Worm (Caenorhabditis elegans): ENCODE data around the gene T07G12.3.

T07G12.3 gene

DNA sequence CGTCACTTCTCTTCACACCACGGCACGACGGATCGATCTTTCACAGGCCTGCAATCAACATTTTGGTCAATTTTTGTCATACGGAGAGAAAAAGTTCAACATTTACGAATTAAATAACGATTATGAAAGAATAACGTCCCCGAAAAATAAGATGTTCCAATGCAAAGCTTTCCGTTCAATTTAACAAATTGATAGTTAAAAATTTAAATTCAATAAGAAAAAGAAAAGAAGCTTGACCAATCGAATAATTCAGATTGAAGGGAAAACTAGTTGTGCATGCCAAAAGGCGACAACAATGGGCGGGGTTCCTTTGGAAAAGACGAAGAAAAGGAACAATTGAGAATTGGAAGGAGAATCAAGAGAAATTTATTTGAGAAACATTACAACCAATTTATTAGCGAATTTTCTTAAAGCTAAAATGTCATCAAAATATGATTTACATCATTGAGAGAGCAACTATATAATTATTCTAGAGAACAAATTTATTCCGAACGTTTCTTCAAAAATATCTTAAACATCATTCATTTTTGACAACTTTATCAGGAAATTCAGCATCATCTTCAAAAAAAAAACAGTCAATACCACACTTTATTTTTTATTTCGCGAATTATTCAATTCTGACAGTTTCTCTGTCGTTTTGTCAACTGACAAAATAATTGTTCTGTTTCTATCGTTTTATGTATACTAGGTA, 32.0 kb upstream of the T07G12.3 start, which contains the start of gene tax-6:
TSS of gene tax-6 (minus strand) at position 51 of the 691 bp plus-strand sequence.
- TF ChIP-seq cebp-2 (GFP tag; IDR thresholded peaks at IDR 0.05) = no peak
- no peak for TF ChIP-seq akir-1 (GFP tag; optimal IDR thresholded peaks at IDR 0.05)
- TF ChIP-seq dox-1 (GFP tag; IDR thresholded peaks at IDR 0.05) = no peak
- TF ChIP-seq hsf-1 (GFP tag; IDR thresholded peaks at IDR 0.05) = no peak
- TF ChIP-seq gei-17 (GFP tag; optimal IDR thresholded peaks at IDR 0.05) = no peak
- no peak for TF ChIP-seq ccch-3 (GFP tag; optimal IDR thresholded peaks at IDR 0.05)
- no peak for TF ChIP-seq ZK185.1 (tag; optimal IDR thresholded peaks at IDR 0.05; ENCODE audit: poor library complexity, severe bottlenecking)
- no peak for TF ChIP-seq F23B12.7 (tag; optimal IDR thresholded peaks at IDR 0.05; ENCODE audit: insufficient read depth)
- TF ChIP-seq Y56A3A.18 (GFP tag; IDR thresholded peaks at IDR 0.05) = no peak
- TF ChIP-seq aptf-3 (GFP tag; IDR thresholded peaks at IDR 0.05) = no peak
- no peak for TF ChIP-seq F39B2.1 (GFP tag; IDR thresholded peaks at IDR 0.05)
- no peak for TF ChIP-seq hlh-26 (GFP tag; conservative IDR thresholded peaks at IDR 0.05)
- no peak for TF ChIP-seq F33H1.4 (GFP tag; IDR thresholded peaks at IDR 0.05)
- no peak for TF ChIP-seq attf-3 (GFP tag; conservative IDR thresholded peaks at IDR 0.05)

DNA sequence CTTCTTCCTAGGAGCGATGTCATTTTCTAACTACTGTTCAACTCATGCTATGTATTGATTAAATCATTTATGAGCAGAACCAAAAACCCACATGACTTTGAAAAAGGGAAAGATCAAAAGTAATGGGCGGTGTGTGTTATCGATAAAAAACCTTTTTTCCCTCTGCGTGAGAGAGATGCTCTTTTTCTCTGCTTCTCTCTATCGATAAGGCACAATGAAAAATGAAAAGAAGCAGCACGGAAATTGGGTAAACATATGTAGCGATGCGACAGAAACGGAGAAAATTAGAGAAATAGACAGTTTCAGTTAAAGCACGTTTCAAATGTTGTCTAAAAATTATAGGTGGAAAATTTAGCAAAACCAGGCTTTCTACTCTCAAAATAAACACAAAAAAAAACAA, 31.4 kb upstream of the T07G12.3 start:
- TF ChIP-seq pha-4 (tag; optimal IDR thresholded peaks at IDR 0.05) (peak; percentile 63), snpc-4 (GFP tag; optimal IDR thresholded peaks at IDR 0.05) (no peak), snpc-4 (tag; optimal IDR thresholded peaks at IDR 0.05) (no peak), gei-17 (GFP tag; optimal IDR thresholded peaks at IDR 0.05) (no peak), ceh-27 (GFP tag; optimal IDR thresholded peaks at IDR 0.05) (no peak), ztf-22 (GFP tag; optimal IDR thresholded peaks at IDR 0.05) (peak; percentile 34), F23B12.7 (tag; optimal IDR thresholded peaks at IDR 0.05; ENCODE audit: insufficient read depth) (no peak), sptf-2 (GFP tag; optimal IDR thresholded peaks at IDR 0.05) (no peak), mel-28 (tag; optimal IDR thresholded peaks at IDR 0.05; ENCODE audit: borderline replicate concordance) (no peak), rpc-1 (optimal IDR thresholded peaks at IDR 0.05) (no peak), rpc-1 (tag; optimal IDR thresholded peaks at IDR 0.05) (no peak), Y53G8AR.9 (GFP tag; conservative IDR thresholded peaks at IDR 0.05) (no peak), tbp1 (GFP tag; optimal IDR thresholded peaks at IDR 0.05) (peak; percentile 39), ztf-18 (tag; optimal IDR thresholded peaks at IDR 0.05) (no peak), F37B4.10 (GFP tag; IDR thresholded peaks at IDR 0.05) (no peak), nhr-120 (GFP tag; IDR thresholded peaks at IDR 0.05) (no peak), B0035.1 (tag; optimal IDR thresholded peaks at IDR 0.05) (no peak), hmg-1.2 (GFP tag; IDR thresholded peaks at IDR 0.05) (peak; percentile 43; the same call in 1 of the 2 replicates), ceh-40 (GFP tag; IDR thresholded peaks at IDR 0.05) (no peak), unc-130 (GFP tag; optimal IDR thresholded peaks at IDR 0.05) (no peak), atf-7 (tag; optimal IDR thresholded peaks at IDR 0.05) (peak; percentile 15), somi-1 (GFP tag; optimal IDR thresholded peaks at IDR 0.05) (no peak), ccch-3 (GFP tag; optimal IDR thresholded peaks at IDR 0.05) (no peak), B0019.2 (GFP tag; conservative IDR thresholded peaks at IDR 0.05) (no peak), hsf-1 (GFP tag; IDR thresholded peaks at IDR 0.05) (no peak), C17E4.6 (GFP tag; IDR thresholded peaks at IDR 0.05) (no peak), chd-7 (tag; optimal IDR thresholded peaks at IDR 0.05) (no peak), lin-35 (GFP tag; optimal IDR thresholded peaks at IDR 0.05) (no peak), Y79H2A.3 (GFP tag; conservative IDR thresholded peaks at IDR 0.05) (no peak), pbrm-1 (GFP tag; IDR thresholded peaks at IDR 0.05) (no peak), rec-8 (tag; optimal IDR thresholded peaks at IDR 0.05) (no peak), nfyb-1 (GFP tag; IDR thresholded peaks at IDR 0.05) (no peak), F33H1.4 (GFP tag; IDR thresholded peaks at IDR 0.05) (no peak), sdz-38 (tag; optimal IDR thresholded peaks at IDR 0.05) (no peak), nfya-2 (GFP tag; IDR thresholded peaks at IDR 0.05) (no peak), F55B11.4 (tag; optimal IDR thresholded peaks at IDR 0.05; ENCODE audit: borderline replicate concordance, insufficient read depth) (no peak), nhr-179 (tag; optimal IDR thresholded peaks at IDR 0.05) (no peak), F57C9.4 (tag; optimal IDR thresholded peaks at IDR 0.05) (no peak)

All from whole organism, young adult.